Worm (Caenorhabditis elegans) whole organism, L4 larva: ENCODE data around the gene faah-1.

Source experiments
- F44E2.7 ChIP-seq: fragments of 200-800 bp; sonication (Bioruptor generic); IDR thresholded peaks from 2 replicates; pipeline ENCODE4 v2.1.2; 2022; ENCODE audit warnings: missing genetic modification characterization, missing compliant biosample characterization
- ama-1 ChIP-seq: fragments of 150-350 bp; optimal IDR thresholded peaks from 2 replicates; lab custom pipeline; 2014; ENCODE audit warnings: inconsistent platforms, mixed read lengths
- ceh-82 ChIP-seq: sonication (generic microtip); optimal IDR thresholded peaks from 2 replicates; lab custom pipeline; 2017; ENCODE audit warnings: missing biosample characterization, missing genetic modification characterization
- ctbp-1 ChIP-seq: fragments of 200-800 bp; sonication (Bioruptor generic); IDR thresholded peaks from 2 replicates; pipeline ENCODE4 v1.3.6; 2022; ENCODE audit warnings: missing genetic modification reagents, missing genetic modification characterization, missing compliant biosample characterization
- egl-27 ChIP-seq: sonication (generic microtip); optimal IDR thresholded peaks from 3 replicates; lab custom pipeline; 2017; ENCODE audit warnings: missing biosample characterization, missing genetic modification reagents, missing genetic modification characterization
- fos-1 ChIP-seq: fragments of 150-350 bp; optimal IDR thresholded peaks from 2 replicates; lab custom pipeline; 2014; ENCODE audit warnings: missing biosample characterization, missing genetic modification characterization
- lin-13 ChIP-seq: fragments of 150-350 bp; optimal IDR thresholded peaks from 2 replicates; lab custom pipeline; 2014; ENCODE audit warnings: missing biosample characterization, missing genetic modification reagents, missing genetic modification characterization
- nhr-10 ChIP-seq: fragments of 150-350 bp; optimal IDR thresholded peaks from 2 replicates; lab custom pipeline; 2014; ENCODE audit warnings: missing biosample characterization, missing genetic modification characterization
- nhr-28 ChIP-seq: fragments of 150-350 bp; optimal IDR thresholded peaks from 2 replicates; lab custom pipeline; 2014; ENCODE audit warnings: missing biosample characterization, missing genetic modification characterization
- nhr-76 ChIP-seq: fragments of 150-350 bp; optimal IDR thresholded peaks from 2 replicates; lab custom pipeline; 2014; ENCODE audit warnings: missing biosample characterization, missing genetic modification characterization
- unc-62 ChIP-seq, 3 experiments: fragments of 150-350 bp in 1 of 3; sonication (generic microtip); optimal IDR thresholded peaks in 2 of 3; peaks in 1 of 3; 1 replicate in 1 of 3; 2 replicates in 2 of 3; lab custom pipeline; 2014 to 2017; ENCODE audit warnings: missing biosample characterization in 3 of 3, missing genetic modification characterization in 3 of 3, missing genetic modification reagents in 3 of 3, missing genotype in 1 of 3
- zip-2 ChIP-seq: fragments of 150-350 bp; optimal IDR thresholded peaks from 2 replicates; lab custom pipeline; 2014; ENCODE audit warnings: missing biosample characterization, missing genetic modification characterization

- TF ChIP-seq ctbp-1 (no peak), egl-27 (tag; lab: Kevin White, UChicago) (no peak), zip-2 (tag; lab: Kevin White, UChicago) (no peak), unc-62 (GFP tag; optimal IDR thresholded peaks at IDR 0.05 in 1 of 2; lab: Kevin White, UChicago) (no peak), unc-62 (tag; optimal IDR thresholded peaks at IDR 0.05; lab: Kevin White, UChicago) (no peak), F44E2.7 (GFP tag; lab: Robert Waterston, UW) (no peak), nhr-76 (tag; lab: Kevin White, UChicago) (no peak), nhr-10 (tag; lab: Kevin White, UChicago) (no peak), lin-13 (GFP tag; lab: Kevin White, UChicago) (no peak), fos-1 (tag; lab: Kevin White, UChicago) (no peak), nhr-28 (tag; lab: Kevin White, UChicago) (no peak), ceh-82 (tag; lab: Kevin White, UChicago) (no peak), ama-1 (lab: Kevin White, UChicago) (no peak)
Measured at ce11 chrIV:8136548-8136947, 22.6 kb upstream of the faah-1 start.
